Worm (Caenorhabditis elegans) whole organism, L4 larva: ENCODE results near the gene T24H7.8.

Experiments used
- F37D6.2 ChIP-seq: sonication (generic microtip); optimal IDR thresholded peaks from 2 replicates; lab custom pipeline; 2016; ENCODE audit warnings: mild to moderate bottlenecking, missing genetic modification characterization, missing compliant biosample characterization
- ceh-82 ChIP-seq: sonication (generic microtip); optimal IDR thresholded peaks from 2 replicates; lab custom pipeline; 2017; ENCODE audit warnings: missing biosample characterization, missing genetic modification characterization
- ces-1 ChIP-seq: fragments of 150-350 bp; sonication (generic microtip); optimal IDR thresholded peaks from 4 replicates; lab custom pipeline; 2014; ENCODE audit warnings: missing biosample characterization, missing genetic modification reagents, missing genetic modification characterization
- egl-27 ChIP-seq: sonication (generic microtip); optimal IDR thresholded peaks from 3 replicates; lab custom pipeline; 2017; ENCODE audit warnings: missing biosample characterization, missing genetic modification reagents, missing genetic modification characterization
- jun-1 ChIP-seq: fragments of 150-350 bp; optimal IDR thresholded peaks from 2 replicates; lab custom pipeline; 2014; ENCODE audit warnings: missing biosample characterization, missing genetic modification reagents, missing genetic modification characterization
- lin-13 ChIP-seq: fragments of 150-350 bp; optimal IDR thresholded peaks from 2 replicates; lab custom pipeline; 2014; ENCODE audit warnings: missing biosample characterization, missing genetic modification reagents, missing genetic modification characterization
- lin-15B ChIP-seq: fragments of 150-350 bp; sonication (generic microtip); optimal IDR thresholded peaks from 3 replicates; lab custom pipeline; 2014; ENCODE audit warnings: missing biosample characterization, missing genetic modification characterization
- nhr-11 ChIP-seq: fragments of 150-350 bp; optimal IDR thresholded peaks from 2 replicates; lab custom pipeline; 2014; ENCODE audit warnings: missing biosample characterization, missing genetic modification characterization
- nhr-237 ChIP-seq: sonication (generic microtip); optimal IDR thresholded peaks from 2 replicates; lab custom pipeline; 2017; ENCODE audit warnings: missing biosample characterization, missing genetic modification characterization
- pqm-1 ChIP-seq: sonication (generic microtip); optimal IDR thresholded peaks from 2 replicates; lab custom pipeline; 2017; ENCODE audit warnings: missing biosample characterization, missing genetic modification characterization
- set-16 ChIP-seq: fragments of 200-800 bp; sonication (Bioruptor generic); IDR thresholded peaks from 2 replicates; pipeline ENCODE4 v1.3.6; 2022; ENCODE audit warnings: missing genetic modification reagents, missing genetic modification characterization, missing compliant biosample characterization
- unc-39 ChIP-seq: sonication (generic microtip); optimal IDR thresholded peaks from 2 replicates; lab custom pipeline; 2017; ENCODE audit warnings: missing biosample characterization, missing genetic modification characterization
- unc-62 ChIP-seq, 3 experiments: fragments of 150-350 bp in 1 of 3; sonication (generic microtip); optimal IDR thresholded peaks in 2 of 3; peaks in 1 of 3; 1 replicate in 1 of 3; 2 replicates in 2 of 3; lab custom pipeline; 2014 to 2017; ENCODE audit warnings: missing biosample characterization in 3 of 3, missing genetic modification characterization in 3 of 3, missing genetic modification reagents in 3 of 3, missing genotype in 1 of 3
- ztf-11 ChIP-seq: fragments of 150-350 bp; optimal IDR thresholded peaks from 2 replicates; lab custom pipeline; 2014; ENCODE audit warnings: missing biosample characterization, missing genetic modification characterization

ce11 chrII:6257220-6257877 is 15.5 kb downstream of the T24H7.8 start:
- TF ChIP-seq jun-1 (tag; lab: Kevin White, UChicago) (no peak), unc-39 (no peak), ces-1 (no peak), nhr-11 (tag; lab: Kevin White, UChicago) (no peak), egl-27 (tag; lab: Kevin White, UChicago) (no peak), F37D6.2 (tag; lab: Kevin White, UChicago) (no peak), ceh-82 (tag; lab: Kevin White, UChicago) (no peak), lin-15B (tag; lab: Kevin White, UChicago) (no peak), pqm-1 (tag; lab: Kevin White, UChicago) (no peak), unc-62 (GFP tag; optimal IDR thresholded peaks at IDR 0.05 in 1 of 2; lab: Kevin White, UChicago) (no peak), unc-62 (tag; optimal IDR thresholded peaks at IDR 0.05; lab: Kevin White, UChicago) (no peak), set-16 (no peak), lin-13 (no peak), ztf-11 (tag; lab: Kevin White, UChicago) (no peak), nhr-237 (tag; lab: Kevin White, UChicago) (no peak)
